Worm (Caenorhabditis elegans) whole organism, midembryonic: Measurements from ENCODE around the gene C12D12.3.

ENCODE experiments used
- T22C8.4 ChIP-seq: fragments of 200-800 bp; sonication (Bioruptor generic); IDR thresholded peaks from 2 replicates; pipeline ENCODE4 v1.3.6; 2022; ENCODE audit warnings: missing genetic modification characterization, missing compliant biosample characterization
- cog-1 ChIP-seq: sonication (generic microtip); optimal IDR thresholded peaks from 2 replicates; lab custom pipeline; 2016; ENCODE audit warnings: missing genetic modification characterization, missing compliant biosample characterization
- flt-1 ChIP-seq: fragments of 200-800 bp; sonication (Bioruptor generic); IDR thresholded peaks from 2 replicates; pipeline ENCODE4 v1.3.6; 2022; ENCODE audit warnings: missing genetic modification characterization, missing compliant biosample characterization
- klf-2 ChIP-seq: fragments of 200-800 bp; sonication (Bioruptor generic); conservative IDR thresholded peaks from 2 replicates; pipeline ENCODE4 v1.3.6; 2022; ENCODE audit warnings: missing genetic modification reagents, missing genetic modification characterization, missing compliant biosample characterization
- med-1 ChIP-seq: sonication (generic microtip); optimal IDR thresholded peaks from 2 replicates; lab custom pipeline; 2017; ENCODE audit warnings: missing genetic modification characterization, mild to moderate bottlenecking, missing compliant biosample characterization, antibody characterized with exemption, missing genetic modification reagents; ENCODE audit not compliant: insufficient read depth
- ref-1 ChIP-seq: fragments of 200-800 bp; sonication (Bioruptor generic); conservative IDR thresholded peaks from 2 replicates; pipeline ENCODE4 v1.3.6; 2022; ENCODE audit warnings: missing genetic modification reagents, missing genetic modification characterization, missing compliant biosample characterization
- tab-1 ChIP-seq: fragments of 200-800 bp; sonication (Bioruptor generic); IDR thresholded peaks from 2 replicates; pipeline ENCODE4 v1.3.6; 2022; ENCODE audit warnings: missing genetic modification characterization, missing compliant biosample characterization
- ztf-29 ChIP-seq: fragments of 200-800 bp; sonication (Bioruptor generic); IDR thresholded peaks from 2 replicates; pipeline ENCODE4 v1.3.6; 2022; ENCODE audit warnings: missing genetic modification reagents, missing genetic modification characterization, missing compliant biosample characterization

DNA sequence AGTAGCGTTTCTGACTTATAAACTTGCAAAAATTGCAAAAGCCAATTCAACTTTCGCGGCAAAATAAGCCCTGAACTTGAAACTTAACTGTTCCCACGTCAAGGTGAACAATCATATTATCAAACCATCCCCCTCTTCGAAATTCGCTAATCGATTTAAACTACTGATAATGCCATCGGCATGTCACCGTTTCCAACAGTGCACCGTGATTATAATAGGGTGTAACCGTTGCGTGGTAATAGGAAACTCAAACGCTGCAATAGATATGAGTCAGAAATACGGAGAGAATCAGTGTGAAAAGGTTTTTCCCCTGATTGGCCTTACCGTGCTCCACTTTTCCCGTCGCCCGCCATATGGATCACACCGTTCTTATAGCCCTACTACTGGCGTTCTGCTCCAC, 11.8 kb downstream of the C12D12.3 start:
- no peak for TF ChIP-seq ztf-29 (GFP tag; lab: Robert Waterston, UW)
- TF ChIP-seq cog-1 (tag; lab: Kevin White, UChicago) = no peak
- no peak for TF ChIP-seq flt-1 (GFP tag; lab: Robert Waterston, UW)
- TF ChIP-seq T22C8.4 (GFP tag; lab: Robert Waterston, UW) = no peak
- no peak for TF ChIP-seq med-1 (GFP tag; lab: Kevin White, UChicago)
- no peak for TF ChIP-seq ref-1 (GFP tag; lab: Robert Waterston, UW)
- no peak for TF ChIP-seq klf-2 (GFP tag; lab: Robert Waterston, UW)
- no peak for TF ChIP-seq tab-1 (GFP tag; lab: Robert Waterston, UW)
